Fruit fly (Drosophila melanogaster) whole organism, embryonic: ENCODE measurements around the gene CG7557.

Source experiments
- Blimp-1 ChIP-seq: fragments of 200-800 bp; sonication (Bioruptor generic); optimal IDR thresholded peaks from 3 replicates; lab custom pipeline; 2018; ENCODE audit warnings: missing biosample characterization, missing genetic modification characterization, mild to moderate bottlenecking, moderate library complexity, missing genetic modification reagents
- CG1024 ChIP-seq: fragments of 200-800 bp; sonication (Bioruptor generic); IDR thresholded peaks from 2 replicates; pipeline ENCODE4 v1.3.6; 2022; ENCODE audit warnings: missing biosample characterization, missing genetic modification characterization
- CG12155 ChIP-seq: fragments of 200-800 bp; sonication (Bioruptor generic); optimal IDR thresholded peaks from 3 replicates; lab custom pipeline; 2016; ENCODE audit warnings: missing biosample characterization, missing genetic modification characterization
- CG12744 ChIP-seq: fragments of 200-800 bp; sonication (Bioruptor generic); optimal IDR thresholded peaks from 2 replicates; lab custom pipeline; 2016; ENCODE audit warnings: missing biosample characterization, missing genetic modification characterization
- CG14050 ChIP-seq: fragments of 200-800 bp; sonication (Bioruptor generic); IDR thresholded peaks from 3 replicates; pipeline ENCODE4 v1.3.6; 2022; ENCODE audit warnings: missing biosample characterization, missing genetic modification characterization
- CG14667 ChIP-seq: fragments of 200-800 bp; sonication (Bioruptor generic); IDR thresholded peaks from 2 replicates; pipeline ENCODE4 v1.3.6; 2022; ENCODE audit warnings: missing biosample characterization, missing genetic modification characterization
- CG16779 ChIP-seq: fragments of 200-800 bp; sonication (Bioruptor generic); IDR thresholded peaks from 2 replicates; pipeline ENCODE4 v1.3.6; 2022; ENCODE audit warnings: missing biosample characterization, missing genetic modification characterization
- CG18262 ChIP-seq: fragments of 200-800 bp; optimal IDR thresholded peaks from 3 replicates; lab custom pipeline; 2019; ENCODE audit warnings: missing biosample characterization, mild to moderate bottlenecking, missing genetic modification characterization, moderate library complexity
- CG3163 ChIP-seq: fragments of 200-800 bp; sonication (Bioruptor generic); optimal IDR thresholded peaks from 3 replicates; lab custom pipeline; 2016; ENCODE audit warnings: missing biosample characterization, missing genetic modification characterization
- CG3407 ChIP-seq: fragments of 200-800 bp; sonication (Bioruptor generic); optimal IDR thresholded peaks from 2 replicates; lab custom pipeline; 2018; ENCODE audit warnings: missing biosample characterization, mild to moderate bottlenecking, missing genetic modification characterization
- CG6272 ChIP-seq: fragments of 200-800 bp; sonication (Bioruptor generic); IDR thresholded peaks from 2 replicates; pipeline ENCODE4 v1.3.6; 2022; ENCODE audit warnings: missing biosample characterization, missing genetic modification characterization
- CG6765 ChIP-seq: fragments of 200-800 bp; sonication (Bioruptor generic); optimal IDR thresholded peaks from 3 replicates; lab custom pipeline; 2017; ENCODE audit warnings: missing biosample characterization, mild to moderate bottlenecking, missing genetic modification characterization
- CkIIα-i1 ChIP-seq: fragments of 200-800 bp; sonication (Bioruptor generic); IDR thresholded peaks from 2 replicates; pipeline ENCODE4 v1.3.6; 2022; ENCODE audit warnings: missing biosample characterization, missing genetic modification characterization
- D ChIP-seq, 2 experiments: fragments of 200-800 bp in 1 of 2; fragments of >200 bp in 1 of 2; sonication (Bioruptor generic) in 1 of 2; optimal IDR thresholded peaks; 2 replicates in 1 of 2; 3 replicates in 1 of 2; lab custom pipeline; 2017; ENCODE audit warnings: mild to moderate bottlenecking in 1 of 2, missing biosample characterization in 1 of 2, missing genetic modification characterization in 1 of 2, missing genetic modification reagents in 1 of 2
- Doc2 ChIP-seq: fragments of 200-800 bp; sonication (Bioruptor generic); IDR thresholded peaks from 2 replicates; pipeline ENCODE4 v1.3.6; 2022; ENCODE audit warnings: missing biosample characterization, missing genetic modification characterization
- ERR ChIP-seq: fragments of 200-800 bp; sonication (Bioruptor generic); optimal IDR thresholded peaks from 2 replicates; lab custom pipeline; 2016; ENCODE audit warnings: missing biosample characterization, missing genetic modification characterization
- Ets97D ChIP-seq: fragments of 200-800 bp; sonication (Bioruptor generic); optimal IDR thresholded peaks from 3 replicates; lab custom pipeline; 2016; ENCODE audit warnings: missing biosample characterization, missing genetic modification characterization
- Hr39 ChIP-seq: fragments of >200 bp; optimal IDR thresholded peaks from 2 replicates; lab custom pipeline; 2017
- Lim3 ChIP-seq: fragments of 200-800 bp; sonication (Bioruptor generic); IDR thresholded peaks from 2 replicates; pipeline ENCODE4 v1.3.6; 2022; ENCODE audit warnings: missing biosample characterization, missing genetic modification characterization
- Mad ChIP-seq: fragments of 200-800 bp; sonication (Bioruptor generic); optimal IDR thresholded peaks from 2 replicates; lab custom pipeline; 2016; ENCODE audit warnings: missing biosample characterization, missing genetic modification characterization
- Med ChIP-seq: fragments of 200-800 bp; sonication (Bioruptor generic); peaks from one replicate; lab custom pipeline; 2016; ENCODE audit warnings: missing biosample characterization, missing genetic modification characterization, mild to moderate bottlenecking, inconsistent platforms, moderate library complexity
- Meics ChIP-seq: fragments of 200-800 bp; sonication (Bioruptor generic); optimal IDR thresholded peaks from 2 replicates; lab custom pipeline; 2017; ENCODE audit warnings: missing biosample characterization, mild to moderate bottlenecking, missing genetic modification characterization
- NC2β ChIP-seq: fragments of 200-800 bp; sonication (Bioruptor generic); optimal IDR thresholded peaks from 2 replicates; lab custom pipeline; 2016; ENCODE audit warnings: missing biosample characterization, missing genetic modification characterization
- Ravus ChIP-seq: fragments of 200-800 bp; sonication (Bioruptor generic); IDR thresholded peaks from 2 replicates; pipeline ENCODE4 v1.3.6; 2022; ENCODE audit warnings: missing biosample characterization, missing genetic modification characterization
- Sry-δ ChIP-seq: fragments of 200-800 bp; sonication (Bioruptor generic); optimal IDR thresholded peaks from 2 replicates; lab custom pipeline; 2016; ENCODE audit warnings: missing biosample characterization, missing genetic modification characterization
- amos ChIP-seq: fragments of 200-800 bp; sonication (Bioruptor generic); IDR thresholded peaks from 2 replicates; pipeline ENCODE4 v1.3.6; 2022; ENCODE audit warnings: missing biosample characterization, missing genetic modification characterization; ENCODE audit not compliant: partially characterized antibody
- br ChIP-seq: fragments of >200 bp; optimal IDR thresholded peaks from 2 replicates; lab custom pipeline; 2017
- cas ChIP-seq: fragments of 200-800 bp; sonication (Bioruptor generic); IDR thresholded peaks from 2 replicates; pipeline ENCODE4 v1.3.6; 2022; ENCODE audit warnings: missing biosample characterization, missing genetic modification characterization
- chn ChIP-seq: fragments of 200-800 bp; sonication (Bioruptor generic); optimal IDR thresholded peaks from 2 replicates; lab custom pipeline; 2016; ENCODE audit warnings: missing biosample characterization, missing genetic modification characterization
- da ChIP-seq: fragments of 200-800 bp; sonication (Bioruptor generic); optimal IDR thresholded peaks from 2 replicates; lab custom pipeline; 2016; ENCODE audit warnings: missing biosample characterization, missing genetic modification characterization
- dmrt99B ChIP-seq: fragments of 200-800 bp; sonication (Bioruptor generic); optimal IDR thresholded peaks from 2 replicates; lab custom pipeline; 2018; ENCODE audit warnings: missing biosample characterization, mild to moderate bottlenecking, missing genetic modification characterization, moderate library complexity
- ems ChIP-seq: fragments of 200-800 bp; sonication (Bioruptor generic); optimal IDR thresholded peaks from 3 replicates; lab custom pipeline; 2016; ENCODE audit warnings: missing biosample characterization, missing genetic modification characterization
- fd96Cb ChIP-seq: fragments of 200-800 bp; sonication (Bioruptor generic); optimal IDR thresholded peaks from 2 replicates; lab custom pipeline; 2018; ENCODE audit warnings: missing biosample characterization, mild to moderate bottlenecking, missing genetic modification characterization, moderate library complexity
- gcm ChIP-seq: fragments of 200-800 bp; sonication (Bioruptor generic); optimal IDR thresholded peaks from 2 replicates; lab custom pipeline; 2019; ENCODE audit warnings: missing biosample characterization, mild to moderate bottlenecking, missing genetic modification characterization, moderate library complexity
- gem ChIP-seq: fragments of 200-800 bp; sonication (Bioruptor generic); optimal IDR thresholded peaks from 2 replicates; lab custom pipeline; 2019; ENCODE audit warnings: missing biosample characterization, mild to moderate bottlenecking, missing genetic modification characterization, moderate library complexity
- hkb ChIP-seq, 2 experiments: fragments of 200-800 bp in 1 of 2; fragments of >200 bp in 1 of 2; sonication (Bioruptor generic) in 1 of 2; IDR thresholded peaks in 1 of 2; optimal IDR thresholded peaks in 1 of 2; 2 replicates each; pipeline versions ENCODE4 v1.3.6 to Lab custom; 2017 to 2022; ENCODE audit warnings: missing biosample characterization in 1 of 2, missing genetic modification characterization in 1 of 2
- hth ChIP-seq: fragments of >200 bp; optimal IDR thresholded peaks from 2 replicates; lab custom pipeline; 2017; ENCODE audit warnings: inconsistent platforms
- kay ChIP-seq: fragments of 200-800 bp; sonication (Bioruptor generic); optimal IDR thresholded peaks from 2 replicates; lab custom pipeline; 2016; ENCODE audit warnings: missing biosample characterization, missing genetic modification characterization
- klu ChIP-seq: fragments of 200-800 bp; sonication (Bioruptor generic); IDR thresholded peaks from 2 replicates; pipeline ENCODE4 v1.3.6; 2022; ENCODE audit warnings: missing biosample characterization, missing genetic modification characterization
- odd ChIP-seq: fragments of 200-800 bp; sonication (Bioruptor generic); optimal IDR thresholded peaks from 2 replicates; lab custom pipeline; 2017; ENCODE audit warnings: missing biosample characterization, mild to moderate bottlenecking, missing genetic modification characterization
- schlank ChIP-seq: fragments of 200-800 bp; sonication (Bioruptor generic); optimal IDR thresholded peaks from 2 replicates; lab custom pipeline; 2018; ENCODE audit warnings: missing biosample characterization, mild to moderate bottlenecking, missing genetic modification characterization
- sd ChIP-seq: fragments of 200-800 bp; sonication (Bioruptor generic); optimal IDR thresholded peaks from 3 replicates; lab custom pipeline; 2018; ENCODE audit warnings: missing biosample characterization, mild to moderate bottlenecking, missing genetic modification characterization, moderate library complexity
- sens-2 ChIP-seq: fragments of 200-800 bp; sonication (Bioruptor generic); IDR thresholded peaks from 2 replicates; pipeline ENCODE4 v1.3.6; 2022; ENCODE audit warnings: missing biosample characterization, missing genetic modification characterization
- shn ChIP-seq: fragments of 200-800 bp; sonication (Bioruptor generic); optimal IDR thresholded peaks from 3 replicates; lab custom pipeline; 2016; ENCODE audit warnings: missing biosample characterization, missing genetic modification characterization
- sisA ChIP-seq: fragments of 200-800 bp; sonication (Bioruptor generic); IDR thresholded peaks from 2 replicates; pipeline ENCODE4 v1.3.6; 2022; ENCODE audit warnings: missing biosample characterization, missing genetic modification characterization
- sqz ChIP-seq: fragments of 200-800 bp; sonication (Bioruptor generic); optimal IDR thresholded peaks from 3 replicates; lab custom pipeline; 2018; ENCODE audit warnings: missing biosample characterization, mild to moderate bottlenecking, missing genetic modification characterization
- ssp ChIP-seq: fragments of 200-800 bp; sonication (Bioruptor generic); IDR thresholded peaks from 2 replicates; pipeline ENCODE4 v1.3.6; 2022; ENCODE audit warnings: missing biosample characterization, missing genetic modification characterization
- sug ChIP-seq: fragments of 200-800 bp; optimal IDR thresholded peaks from 2 replicates; lab custom pipeline; 2019; ENCODE audit warnings: missing biosample characterization, mild to moderate bottlenecking, missing genetic modification characterization, moderate library complexity
- tx ChIP-seq: fragments of 200-800 bp; sonication (Bioruptor generic); optimal IDR thresholded peaks from 2 replicates; lab custom pipeline; 2016; ENCODE audit warnings: missing biosample characterization, missing genetic modification characterization
- zen2 ChIP-seq: fragments of 200-800 bp; sonication (Bioruptor generic); IDR thresholded peaks from 3 replicates; pipeline ENCODE4 v1.3.6; 2022; ENCODE audit warnings: missing biosample characterization, missing genetic modification characterization; ENCODE audit not compliant: partially characterized antibody

The CG7557 gene

dm6 chr3L:11418041-11418674, 26.8 kb upstream of the CG7557 start (continued):
- TF ChIP-seq CG12155 (GFP tag; lab: Kevin White, UChicago) (peak; percentile 74), hkb (optimal IDR thresholded peaks at IDR 0.05; lab: Kevin White, UChicago) (no peak), hkb (GFP tag; IDR thresholded peaks at IDR 0.05; lab: Robert Waterston, UW) (peak; percentile 98), gem (peak; percentile 96), CG3407 (peak; percentile 86), dmrt99B (tag; lab: Kevin White, UChicago) (peak; percentile 97), Doc2 (GFP tag; lab: Robert Waterston, UW) (peak; percentile 91), sug (tag; lab: Kevin White, UChicago) (peak; percentile 80), kay (peak; percentile 78), schlank (tag; lab: Kevin White, UChicago) (peak; percentile 69), sqz (peak; percentile 84), Ravus (GFP tag; lab: Robert Waterston, UW) (peak; percentile 89), Blimp-1 (GFP tag; lab: Kevin White, UChicago) (peak; percentile 94), sens-2 (GFP tag; lab: Robert Waterston, UW) (peak; percentile 98), tx (GFP tag; lab: Kevin White, UChicago) (peak; percentile 93), zen2 (GFP tag; lab: Robert Waterston, UW) (no peak), chn (GFP tag; lab: Kevin White, UChicago) (peak; percentile 86), shn (GFP tag; lab: Kevin White, UChicago) (peak; percentile 91), CG1024 (GFP tag; lab: Robert Waterston, UW) (peak; percentile 90), ems (GFP tag; lab: Kevin White, UChicago) (no peak), Med (GFP tag; lab: Kevin White, UChicago) (peak; percentile 99), gcm (GFP tag; lab: Kevin White, UChicago) (peak; percentile 93), Meics (GFP tag; lab: Kevin White, UChicago) (peak; percentile 89), CG12744 (GFP tag; lab: Kevin White, UChicago) (peak; percentile 90), CG6765 (GFP tag; lab: Kevin White, UChicago) (peak; percentile 61), da (peak; percentile 85), odd (GFP tag; lab: Kevin White, UChicago) (peak; percentile 85), ERR (GFP tag; lab: Kevin White, UChicago) (peak; percentile 72), cas (GFP tag; lab: Robert Waterston, UW) (no peak), Hr39 (lab: Kevin White, UChicago) (no peak), sd (tag; lab: Kevin White, UChicago) (peak; percentile 71), sisA (peak; percentile 95), Ets97D (GFP tag; lab: Kevin White, UChicago) (peak; percentile 31), Lim3 (GFP tag; lab: Robert Waterston, UW) (peak; percentile 96), fd96Cb (tag; lab: Kevin White, UChicago) (peak; percentile 97), Sry-δ (peak; percentile 19), CG6272 (GFP tag; lab: Robert Waterston, UW) (peak; percentile 83), Mad (GFP tag; lab: Kevin White, UChicago) (peak; percentile 90), ssp (peak; percentile 90), br (lab: Kevin White, UChicago) (no peak), amos (GFP tag; lab: Robert Waterston, UW) (no peak), NC2β (peak; percentile 82), hth (peak; percentile 92), klu (peak; percentile 90), CG14667 (GFP tag; lab: Robert Waterston, UW) (peak; percentile 91), D (optimal IDR thresholded peaks at IDR 0.05; lab: Kevin White, UChicago) (no peak), D (GFP tag; optimal IDR thresholded peaks at IDR 0.05; lab: Kevin White, UChicago) (peak; percentile 93), CG18262 (tag; lab: Kevin White, UChicago) (peak; percentile 98), CG14050 (GFP tag; lab: Robert Waterston, UW) (peak; percentile 97), CG3163 (GFP tag; lab: Kevin White, UChicago) (peak; percentile 82), CG16779 (GFP tag; lab: Robert Waterston, UW) (no peak; the same call in 1 of the 2 replicates), CkIIα-i1 (GFP tag; lab: Robert Waterston, UW) (peak; percentile 81)
